Worm (Caenorhabditis elegans): ENCODE measurements around the gene Y81G3A.2.

ce11 chrII:13073102-13073501 is 7.6 kb upstream of the Y81G3A.2 start, which contains the start of gene F42G4.5:
- no peak for TF ChIP-seq snpc-4 (GFP tag; optimal IDR thresholded peaks at IDR 0.05)
- no peak for TF ChIP-seq snpc-4 (tag; optimal IDR thresholded peaks at IDR 0.05)
- TF ChIP-seq dpl-1 (GFP tag; optimal IDR thresholded peaks at IDR 0.05) = no peak
- no peak for TF ChIP-seq ama-1 (optimal IDR thresholded peaks at IDR 0.05)
- no peak for TF ChIP-seq ama-1 (GFP tag; optimal IDR thresholded peaks at IDR 0.05)
- TF ChIP-seq D2030.7 (GFP tag; IDR thresholded peaks at IDR 0.05) = no peak
- no peak for TF ChIP-seq T07F8.4 (tag; optimal IDR thresholded peaks at IDR 0.05)
- no peak for TF ChIP-seq nhr-27 (tag; optimal IDR thresholded peaks at IDR 0.05)
- no peak for TF ChIP-seq hmg-20 (GFP tag; IDR thresholded peaks at IDR 0.05)
- TF ChIP-seq athp-1 (tag; optimal IDR thresholded peaks at IDR 0.05) = no peak
- TF ChIP-seq nfya-1 (tag; optimal IDR thresholded peaks at IDR 0.05; ENCODE audit: borderline replicate concordance, insufficient read depth) = no peak
- no peak for TF ChIP-seq unc-62 (GFP tag; optimal IDR thresholded peaks at IDR 0.05)
- no peak for TF ChIP-seq Y53G8AR.9 (GFP tag; conservative IDR thresholded peaks at IDR 0.05)

Measured in whole organism, young adult.